Worm (Caenorhabditis elegans) whole organism, L3 larva: ENCODE results near the gene C45B2.1.

Experiments used
- aly-2 ChIP-seq: fragments of 150-350 bp; optimal IDR thresholded peaks from 2 replicates; lab custom pipeline; 2014; ENCODE audit warnings: missing biosample characterization, missing genetic modification characterization
- ceh-82 ChIP-seq: fragments of 150-350 bp; optimal IDR thresholded peaks from 2 replicates; lab custom pipeline; 2014; ENCODE audit warnings: missing biosample characterization, missing genetic modification characterization
- egl-5 ChIP-seq: fragments of 150-350 bp; optimal IDR thresholded peaks from 2 replicates; lab custom pipeline; 2017; ENCODE audit warnings: missing biosample characterization, missing genetic modification reagents, missing genetic modification characterization, inconsistent platforms
- lin-15B ChIP-seq: fragments of 150-350 bp; optimal IDR thresholded peaks from 2 replicates; lab custom pipeline; 2014; ENCODE audit warnings: missing biosample characterization, missing genetic modification characterization
- lin-39 ChIP-seq: fragments of 150-350 bp; optimal IDR thresholded peaks from 2 replicates; lab custom pipeline; 2018; ENCODE audit warnings: missing biosample characterization, missing genetic modification reagents, missing genetic modification characterization
- nhr-12 ChIP-seq: fragments of 150-350 bp; optimal IDR thresholded peaks from 2 replicates; lab custom pipeline; 2014; ENCODE audit warnings: missing biosample characterization, missing genetic modification characterization
- nhr-237 ChIP-seq: fragments of 150-350 bp; optimal IDR thresholded peaks from 2 replicates; lab custom pipeline; 2014; ENCODE audit warnings: missing biosample characterization, missing genetic modification characterization
- nhr-43 ChIP-seq: sonication (generic microtip); optimal IDR thresholded peaks from 2 replicates; lab custom pipeline; 2016; ENCODE audit warnings: mild to moderate bottlenecking, missing genetic modification characterization, missing compliant biosample characterization; ENCODE audit not compliant: poor library complexity, severe bottlenecking
- pha-4 ChIP-seq: fragments of 150-350 bp; optimal IDR thresholded peaks from 2 replicates; lab custom pipeline; 2014; ENCODE audit warnings: missing biosample characterization, missing genetic modification reagents, missing genetic modification characterization
- skn-1 ChIP-seq: fragments of 150-350 bp; optimal IDR thresholded peaks from 2 replicates; lab custom pipeline; 2014; ENCODE audit warnings: missing biosample characterization, missing genetic modification characterization
- snpc-4 ChIP-seq: fragments of 150-350 bp; optimal IDR thresholded peaks from 2 replicates; lab custom pipeline; 2014; ENCODE audit warnings: missing biosample characterization, missing genetic modification characterization
- tbx-2 ChIP-seq: sonication (generic microtip); optimal IDR thresholded peaks from 2 replicates; lab custom pipeline; 2016; ENCODE audit warnings: mild to moderate bottlenecking, missing genetic modification characterization, missing compliant biosample characterization
- unc-39 ChIP-seq: sonication (generic microtip); optimal IDR thresholded peaks from 4 replicates; lab custom pipeline; 2017; ENCODE audit warnings: missing biosample characterization, missing genetic modification characterization
- ztf-11 ChIP-seq: fragments of 150-350 bp; optimal IDR thresholded peaks from 2 replicates; lab custom pipeline; 2014; ENCODE audit warnings: missing biosample characterization, missing genetic modification characterization

- TF ChIP-seq skn-1 (tag; lab: Kevin White, UChicago) (no peak), nhr-12 (tag; lab: Kevin White, UChicago) (no peak), pha-4 (no peak), ztf-11 (tag; lab: Kevin White, UChicago) (no peak), unc-39 (no peak), aly-2 (tag; lab: Kevin White, UChicago) (no peak), ceh-82 (tag; lab: Kevin White, UChicago) (no peak), snpc-4 (tag; lab: Kevin White, UChicago) (no peak), lin-39 (tag; lab: Kevin White, UChicago) (no peak), lin-15B (tag; lab: Kevin White, UChicago) (no peak), nhr-237 (tag; lab: Kevin White, UChicago) (no peak), egl-5 (tag; lab: Kevin White, UChicago) (no peak), nhr-43 (tag; lab: Kevin White, UChicago) (no peak), tbx-2 (tag; lab: Kevin White, UChicago) (no peak)
Observed at ce11 chrX:6039544-6039943, 46.4 kb upstream of the C45B2.1 start, which contains the start of gene hsp-25.
